Fruit fly (Drosophila melanogaster) whole organism: ENCODE measurements around the gene CG10183.

Experiments
- CG8478 ChIP-seq: fragments of >200 bp; optimal IDR thresholded peaks from 2 replicates; lab custom pipeline; 2018; ENCODE audit warnings: inconsistent platforms
- Dll ChIP-seq: fragments of >200 bp; optimal IDR thresholded peaks from 2 replicates; lab custom pipeline; 2017
- EcR ChIP-seq, 2 experiments: fragments of >200 bp; optimal IDR thresholded peaks; 2 replicates each; lab custom pipeline; 2017; ENCODE audit warnings: missing biosample characterization in 2 of 2, missing genetic modification characterization in 2 of 2, missing genetic modification reagents in 2 of 2
- pan ChIP-seq: fragments of >200 bp; optimal IDR thresholded peaks from 2 replicates; lab custom pipeline; 2017

DNA sequence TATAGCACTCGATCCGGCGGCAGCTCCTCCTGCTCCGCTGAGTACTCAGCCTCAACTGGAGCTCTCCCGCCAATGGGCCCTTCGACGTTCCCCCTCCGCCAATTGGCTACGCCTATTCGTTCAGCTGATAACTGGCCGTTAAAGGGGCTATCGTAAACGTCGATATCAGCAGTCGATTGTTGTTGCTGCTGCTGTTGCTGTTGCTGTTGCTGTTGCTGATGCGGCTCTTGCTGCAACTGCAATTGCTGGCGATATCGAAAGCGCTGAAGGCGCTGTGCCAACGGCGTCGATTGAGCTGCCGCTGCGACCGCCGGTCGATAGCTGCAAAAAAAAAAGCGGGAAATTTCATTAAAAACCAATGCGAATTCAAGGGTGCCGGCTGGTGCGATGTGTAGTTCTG, 28.3 kb upstream of the CG10183 start:
- no peak for TF ChIP-seq pan (lab: Kevin White, UChicago)
- no peak for TF ChIP-seq Dll (lab: Kevin White, UChicago)
- no peak for TF ChIP-seq CG8478
- TF ChIP-seq EcR (GFP tag; optimal IDR thresholded peaks at IDR 0.05; lab: Kevin White, UChicago), result no peak
